Fruit fly (Drosophila melanogaster) whole organism, prepupa: ENCODE data around the gene CG42673.
A peak's percentile ranks its signal among the peaks of the same experiment; 100 is the strongest.

Experiments used
- Blimp-1 ChIP-seq: fragments of 200-800 bp; sonication (Bioruptor generic); optimal IDR thresholded peaks from 3 replicates; lab custom pipeline; 2017; ENCODE audit warnings: missing biosample characterization, missing genetic modification characterization, mild to moderate bottlenecking, moderate library complexity, missing genetic modification reagents
- CG16779 ChIP-seq: fragments of 200-800 bp; sonication (Bioruptor generic); optimal IDR thresholded peaks from 3 replicates; lab custom pipeline; 2017; ENCODE audit warnings: missing biosample characterization, mild to moderate bottlenecking, missing genetic modification characterization
- CG3032 ChIP-seq: fragments of 200-800 bp; optimal IDR thresholded peaks from 2 replicates; lab custom pipeline; 2019; ENCODE audit warnings: missing biosample characterization, mild to moderate bottlenecking, missing genetic modification characterization, moderate library complexity
- CG6854 ChIP-seq: fragments of 200-800 bp; sonication (Bioruptor generic); optimal IDR thresholded peaks from 2 replicates; lab custom pipeline; 2017; ENCODE audit warnings: missing biosample characterization, mild to moderate bottlenecking, missing genetic modification characterization
- CG8319 ChIP-seq: fragments of 200-800 bp; sonication (Bioruptor generic); optimal IDR thresholded peaks from 3 replicates; lab custom pipeline; 2016; ENCODE audit warnings: missing biosample characterization, missing genetic modification characterization
- Eip75B ChIP-seq: fragments of 200-800 bp; sonication (Bioruptor generic); optimal IDR thresholded peaks from 3 replicates; lab custom pipeline; 2016; ENCODE audit warnings: missing biosample characterization, missing genetic modification characterization
- Ets21C ChIP-seq: fragments of 200-800 bp; sonication (Bioruptor generic); optimal IDR thresholded peaks from 3 replicates; lab custom pipeline; 2016; ENCODE audit warnings: missing biosample characterization, missing genetic modification characterization
- Ets96B ChIP-seq: fragments of 200-800 bp; optimal IDR thresholded peaks from 2 replicates; lab custom pipeline; 2019; ENCODE audit warnings: missing biosample characterization, mild to moderate bottlenecking, missing genetic modification characterization, moderate library complexity
- Lpt ChIP-seq: fragments of 200-800 bp; sonication (Bioruptor generic); optimal IDR thresholded peaks from 3 replicates; lab custom pipeline; 2016; ENCODE audit warnings: missing biosample characterization, missing genetic modification characterization
- OdsH ChIP-seq: fragments of 200-800 bp; sonication (Bioruptor generic); optimal IDR thresholded peaks from 3 replicates; lab custom pipeline; 2016; ENCODE audit warnings: missing biosample characterization, missing genetic modification characterization
- achi ChIP-seq: fragments of 200-800 bp; sonication (Bioruptor generic); optimal IDR thresholded peaks from 3 replicates; lab custom pipeline; 2016; ENCODE audit warnings: missing biosample characterization, missing genetic modification characterization
- fkh ChIP-seq: fragments of 200-800 bp; sonication (Bioruptor generic); optimal IDR thresholded peaks from 3 replicates; lab custom pipeline; 2017; ENCODE audit warnings: missing biosample characterization, mild to moderate bottlenecking, missing genetic modification characterization, moderate library complexity
- salr ChIP-seq, 2 experiments: fragments of 200-800 bp; sonication (Bioruptor generic); optimal IDR thresholded peaks; 3 replicates each; lab custom pipeline; 2016 to 2018; ENCODE audit warnings: missing biosample characterization in 2 of 2, missing genetic modification characterization in 2 of 2, mild to moderate bottlenecking in 1 of 2

DNA sequence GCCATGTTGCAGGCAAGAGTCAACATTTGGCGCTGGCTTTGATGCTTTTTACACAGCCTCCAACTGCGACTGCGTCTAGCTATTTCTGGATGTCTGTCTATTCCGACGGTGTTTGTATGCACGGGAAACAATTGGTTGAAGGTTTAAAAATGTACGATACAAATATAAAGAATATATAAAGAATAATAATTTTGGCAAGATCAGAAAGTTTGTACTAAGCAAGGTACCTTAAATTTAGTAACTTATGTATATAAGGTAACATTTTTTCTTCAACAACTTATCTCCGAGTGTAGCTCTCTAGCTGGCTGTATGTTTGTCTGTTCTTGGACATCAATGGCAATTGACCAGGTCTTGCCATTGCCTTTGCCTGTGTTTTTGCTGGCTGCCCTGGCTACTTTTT lies 19.8 kb downstream of the CG42673 start:
- TF ChIP-seq Ets21C (GFP tag; lab: Kevin White, UChicago) (no peak), Ets96B (peak; percentile 56), CG16779 (tag; lab: Kevin White, UChicago) (peak; percentile 34), CG3032 (tag; lab: Kevin White, UChicago) (peak; percentile 40), OdsH (peak; percentile 73), Blimp-1 (GFP tag; lab: Kevin White, UChicago) (no peak), salr (GFP tag; optimal IDR thresholded peaks at IDR 0.05; lab: Kevin White, UChicago) (peak in 1 of 2 experiments; percentile 70), fkh (GFP tag; lab: Kevin White, UChicago) (no peak), Eip75B (peak; percentile 37), Lpt (GFP tag; lab: Kevin White, UChicago) (peak; percentile 75), CG8319 (GFP tag; lab: Kevin White, UChicago) (no peak), CG6854 (GFP tag; lab: Kevin White, UChicago) (no peak), achi (peak; percentile 70)
